Worm (Caenorhabditis elegans) whole organism, L2 larva: ENCODE results near the gene sri-4.

ENCODE experiments used
- crh-2 ChIP-seq: sonication (generic microtip); optimal IDR thresholded peaks from 2 replicates; lab custom pipeline; 2017; ENCODE audit warnings: missing biosample characterization, missing genetic modification characterization
- egl-27 ChIP-seq: sonication (generic microtip); optimal IDR thresholded peaks from 3 replicates; lab custom pipeline; 2017; ENCODE audit warnings: missing biosample characterization, missing genetic modification reagents, missing genetic modification characterization
- mdl-1 ChIP-seq, 2 experiments: fragments of 150-350 bp in 1 of 2; sonication (generic microtip) in 1 of 2; optimal IDR thresholded peaks; 2 replicates each; lab custom pipeline; 2017; ENCODE audit warnings: missing biosample characterization in 2 of 2, missing genetic modification characterization in 2 of 2
- nhr-25 ChIP-seq: fragments of 150-350 bp; sonication (generic microtip); optimal IDR thresholded peaks from 3 replicates; lab custom pipeline; 2014; ENCODE audit warnings: missing biosample characterization, missing genetic modification characterization
- sma-3 ChIP-seq: sonication (generic microtip); optimal IDR thresholded peaks from 2 replicates; lab custom pipeline; 2016; ENCODE audit warnings: missing genetic modification reagents, missing genetic modification characterization, missing compliant biosample characterization
- unc-55 ChIP-seq: fragments of 150-350 bp; sonication (generic microtip); optimal IDR thresholded peaks from 3 replicates; lab custom pipeline; 2014; ENCODE audit warnings: missing biosample characterization, missing genetic modification reagents, missing genetic modification characterization
- unc-62 ChIP-seq: fragments of 150-350 bp; optimal IDR thresholded peaks from 2 replicates; lab custom pipeline; 2014; ENCODE audit warnings: missing biosample characterization, missing genetic modification reagents, missing genetic modification characterization
- ztf-11 ChIP-seq: sonication (generic microtip); optimal IDR thresholded peaks from 2 replicates; lab custom pipeline; 2017; ENCODE audit warnings: missing biosample characterization, missing genetic modification characterization

DNA sequence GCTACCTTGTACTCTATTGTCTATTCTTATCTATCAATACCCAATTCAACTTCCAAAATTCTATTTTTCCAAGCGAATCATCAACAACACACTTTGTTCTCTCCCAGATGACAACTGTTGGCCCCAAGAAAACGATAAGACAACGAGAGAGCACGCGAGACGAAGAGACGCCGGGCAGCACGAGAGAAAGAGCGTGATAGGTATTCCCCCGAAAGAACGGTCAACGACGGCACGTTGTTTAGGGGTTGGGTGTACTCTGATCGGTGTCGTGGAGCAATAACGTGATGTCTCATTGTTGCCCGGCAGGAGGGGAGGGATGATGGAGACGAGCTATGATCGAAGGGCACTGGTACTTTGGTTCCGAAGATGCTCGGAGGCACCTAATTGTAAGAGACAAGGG lies 16.8 kb upstream of the sri-4 start:
- peak; percentile 97 to 98 for TF ChIP-seq mdl-1 (tag; optimal IDR thresholded peaks at IDR 0.05; lab: Kevin White, UChicago)
- TF ChIP-seq unc-55 (GFP tag; lab: Kevin White, UChicago), result no peak
- peak; percentile 97 for TF ChIP-seq sma-3 (GFP tag; lab: Kevin White, UChicago)
- TF ChIP-seq egl-27 (tag; lab: Kevin White, UChicago), result peak; percentile 74
- peak; percentile 94 for TF ChIP-seq crh-2 (tag; lab: Kevin White, UChicago)
- no peak for TF ChIP-seq ztf-11 (tag; lab: Kevin White, UChicago)
- TF ChIP-seq nhr-25 (tag; lab: Kevin White, UChicago), result peak; percentile 85
- TF ChIP-seq unc-62, result peak; percentile 11
